Worm (Caenorhabditis elegans): Measurements from ENCODE around the gene C26B9.7.

DNA sequence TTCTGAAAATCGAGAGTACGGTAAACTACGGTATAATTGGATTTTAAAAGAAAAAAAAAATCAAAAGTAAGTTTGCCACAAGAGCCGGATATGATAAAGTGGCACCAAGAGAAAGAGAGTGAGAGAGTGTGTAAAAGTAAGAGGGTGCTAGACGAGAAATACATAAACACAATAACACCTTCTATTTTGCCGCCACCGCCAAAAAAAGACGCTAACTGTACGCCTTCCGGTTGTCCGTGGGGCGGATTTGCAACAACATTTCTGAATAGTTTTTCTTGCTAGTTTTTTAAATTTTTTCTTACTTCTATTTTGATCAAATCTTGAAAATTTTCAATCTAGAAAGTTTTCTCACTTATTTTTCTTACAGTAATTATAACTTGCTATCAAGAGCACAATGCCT is 30.5 kb downstream of the C26B9.7 start, which contains the start of gene F35C8.8:
- TF ChIP-seq unc-130 (tag; optimal IDR thresholded peaks at IDR 0.05) (no peak), nhr-90 (tag; optimal IDR thresholded peaks at IDR 0.05; ENCODE audit: poor library complexity) (no peak), hpl-2 (GFP tag; optimal IDR thresholded peaks at IDR 0.05) (no peak), ztf-11 (tag; optimal IDR thresholded peaks at IDR 0.05) (no peak), Y116A8C.19 (tag; optimal IDR thresholded peaks at IDR 0.05; ENCODE audit: borderline replicate concordance) (no peak), nhr-28 (tag; optimal IDR thresholded peaks at IDR 0.05) (no peak)

Data from whole organism, L1 larva.